Worm (Caenorhabditis elegans): ENCODE data around the gene mat-2.
A peak's percentile ranks its signal among the peaks of the same experiment; 100 is the strongest.
"Not testable (repeated sequence)": the region's sequence is repeated elsewhere in the genome, so short reads cannot be mapped to it uniquely, and the experiment has no call there.

Gene mat-2

DNA sequence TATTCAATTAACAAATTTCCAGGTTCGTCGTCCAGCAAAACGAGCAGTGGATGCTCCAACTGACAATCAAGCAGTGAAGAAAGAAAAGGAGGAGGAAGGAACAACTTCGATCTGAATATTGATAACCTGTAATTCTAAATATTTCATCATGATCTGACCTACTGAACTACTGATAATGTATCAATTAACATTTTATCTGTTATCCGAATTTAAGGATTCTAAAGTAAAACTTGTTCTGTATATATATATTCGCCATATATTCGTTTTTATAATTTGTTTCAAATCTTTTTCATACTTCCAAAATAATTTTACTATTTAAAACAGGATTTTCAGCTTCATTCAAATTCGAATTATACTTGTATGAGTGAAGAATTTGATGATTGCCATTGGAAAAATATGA, 4.7 kb upstream of the mat-2 start, which contains the start of gene apc-17:
Gene apc-17, plus strand, starts transcription at position 301 of the 400 bp plus-strand sequence.
- TF ChIP-seq daf-8 (GFP tag; IDR thresholded peaks at IDR 0.05) (no peak), ceh-82 (tag; optimal IDR thresholded peaks at IDR 0.05) (no peak), aly-2 (tag; optimal IDR thresholded peaks at IDR 0.05) (no peak), dmd-9 (GFP tag; IDR thresholded peaks at IDR 0.05) (no peak), zfp-2 (tag; optimal IDR thresholded peaks at IDR 0.05) (no peak), zip-2 (tag; optimal IDR thresholded peaks at IDR 0.05) (no peak), nhr-111 (GFP tag; optimal IDR thresholded peaks at IDR 0.05) (no peak), set-16 (GFP tag; IDR thresholded peaks at IDR 0.05) (no peak), nhr-11 (tag; optimal IDR thresholded peaks at IDR 0.05) (no peak), egl-27 (tag; optimal IDR thresholded peaks at IDR 0.05) (no peak), daf-19 (GFP tag; conservative IDR thresholded peaks at IDR 0.05) (no peak), php-3 (GFP tag; IDR thresholded peaks at IDR 0.05) (no peak), mep-1 (tag; optimal IDR thresholded peaks at IDR 0.05) (no peak), gei-8 (GFP tag; optimal IDR thresholded peaks at IDR 0.05) (no peak)

DNA sequence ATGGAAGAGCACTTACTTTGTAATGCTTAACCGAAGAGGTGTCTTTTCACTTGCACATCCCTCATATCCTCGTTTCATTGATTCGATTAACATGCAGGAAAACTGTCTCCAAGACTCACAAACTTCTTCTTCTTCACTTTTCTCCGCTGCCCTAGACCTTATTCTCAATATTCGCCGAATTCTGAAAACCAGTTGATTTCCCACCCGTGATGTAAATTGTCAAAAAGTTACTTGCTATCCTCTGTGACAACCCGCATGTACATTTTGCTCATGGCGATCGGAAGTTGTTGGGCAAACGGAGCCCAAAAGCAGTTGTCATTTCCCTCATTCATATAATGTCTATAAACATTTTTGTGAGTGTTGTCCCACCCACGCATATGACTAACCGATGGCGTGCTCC, 2.1 kb upstream of the mat-2 start:
- TF ChIP-seq lir-3 (tag; optimal IDR thresholded peaks at IDR 0.05), result no peak
- TF ChIP-seq unc-62 (GFP tag; optimal IDR thresholded peaks at IDR 0.05 in 1 of 2), result peak in 1 of 2 experiments; percentile 97
- no peak for TF ChIP-seq unc-62 (tag; optimal IDR thresholded peaks at IDR 0.05)

DNA sequence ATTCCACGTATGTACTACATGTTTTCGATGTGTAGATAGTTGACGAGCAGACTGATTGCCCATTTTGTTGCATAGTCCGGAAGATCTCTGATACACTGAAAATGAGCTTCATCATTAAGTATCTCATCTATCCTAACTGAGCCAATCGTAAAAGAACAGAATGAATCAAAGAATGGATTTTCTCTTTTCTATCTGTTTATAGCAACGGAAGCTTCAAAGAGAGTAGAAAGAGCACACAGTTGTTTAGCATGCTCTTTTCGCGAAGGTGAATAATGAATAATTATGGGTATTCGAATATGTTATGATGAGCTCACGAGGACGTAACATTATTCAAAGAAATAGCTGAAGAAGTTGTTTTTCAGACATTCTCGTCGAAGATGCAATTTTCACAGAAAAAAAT, 1.4 kb upstream of the mat-2 start, which contains the start of gene glb-4:
Gene glb-4, minus strand, starts transcription at position 101 of the 400 bp plus-strand sequence.
- TF ChIP-seq lir-3 (tag; optimal IDR thresholded peaks at IDR 0.05), result no peak
- no peak for TF ChIP-seq lin-15B (tag; optimal IDR thresholded peaks at IDR 0.05)
- TF ChIP-seq D1046.2 (GFP tag; IDR thresholded peaks at IDR 0.05), result no peak
- TF ChIP-seq vab-7 (GFP tag; IDR thresholded peaks at IDR 0.05), result no peak
- TF ChIP-seq unc-39 (tag; optimal IDR thresholded peaks at IDR 0.05), result no peak
- no peak for TF ChIP-seq fos-1 (tag; optimal IDR thresholded peaks at IDR 0.05)
- TF ChIP-seq ZK546.5 (tag; optimal IDR thresholded peaks at IDR 0.05), result no peak
- no peak for TF ChIP-seq Y5F2A.4 (GFP tag; optimal IDR thresholded peaks at IDR 0.05)
- no peak for TF ChIP-seq ctbp-1 (GFP tag; IDR thresholded peaks at IDR 0.05)
- no peak for TF ChIP-seq saeg-2 (GFP tag; IDR thresholded peaks at IDR 0.05)
- TF ChIP-seq F49E8.2 (tag; optimal IDR thresholded peaks at IDR 0.05; ENCODE audit: borderline replicate concordance), result no peak
- TF ChIP-seq lin-38 (GFP tag; IDR thresholded peaks at IDR 0.05), result no peak

DNA sequence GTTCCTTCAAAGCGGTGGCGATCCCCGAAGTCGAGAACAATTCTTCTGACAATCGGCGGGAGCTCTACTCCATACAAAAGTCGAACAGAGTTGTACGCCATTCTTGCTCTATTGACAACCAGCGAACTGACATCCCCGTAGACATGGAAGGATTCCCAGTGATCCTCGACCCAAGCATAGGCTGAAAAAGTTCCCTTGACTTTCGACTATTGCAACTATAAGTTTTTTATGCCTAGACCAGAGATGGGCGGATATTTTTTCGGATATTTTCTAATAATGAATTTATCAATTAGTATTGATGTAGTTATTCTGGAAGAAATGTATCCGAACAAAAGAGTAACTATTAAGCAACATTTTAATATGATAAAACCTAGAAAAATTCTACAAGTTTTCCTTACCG, 9.3 kb downstream of the mat-2 start, which contains the start of gene W10C6.2:
Gene W10C6.2, minus strand, starts transcription at position 101 of the 400 bp plus-strand sequence.
- not testable (repeated sequence) for TF ChIP-seq F10B5.3 (tag; optimal IDR thresholded peaks at IDR 0.05); fkh-10 (GFP tag; optimal IDR thresholded peaks at IDR 0.05); fos-1 (tag; optimal IDR thresholded peaks at IDR 0.05)

DNA sequence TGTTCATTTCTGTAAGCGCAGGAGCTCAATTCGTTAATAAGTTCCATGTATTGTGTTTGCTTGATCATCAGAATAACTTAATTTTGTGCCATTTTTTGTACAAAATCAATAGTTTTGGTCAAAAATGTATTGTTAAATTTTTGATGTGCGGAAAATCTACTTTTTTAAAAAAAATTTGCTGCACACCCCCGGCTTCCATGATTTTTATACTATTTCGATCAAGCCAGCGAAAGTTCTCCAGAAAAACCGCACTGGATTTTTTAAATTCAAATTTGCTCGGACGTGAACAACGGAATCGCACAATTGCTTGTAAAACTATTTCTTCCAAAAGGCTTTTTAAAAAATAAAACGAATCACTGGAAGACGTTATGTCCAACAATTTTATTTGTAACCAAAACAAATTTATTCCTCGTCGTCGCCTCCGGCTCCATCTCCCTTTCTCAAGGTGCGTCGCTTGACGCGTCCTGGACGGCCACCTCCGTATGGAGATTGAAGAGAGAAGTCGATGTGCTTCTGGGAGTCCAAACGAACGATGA, 12.6 kb downstream of the mat-2 start:
- TF ChIP-seq Y48G9A.11 (GFP tag; IDR thresholded peaks at IDR 0.05), result 0 out of 2 replicates have a peak, but pooled peaks have one; percentile 34
- no peak for TF ChIP-seq nhr-111 (GFP tag; optimal IDR thresholded peaks at IDR 0.05)
- peak; percentile 9; the same call in 1 of the 2 replicates for TF ChIP-seq lin-1 (GFP tag; IDR thresholded peaks at IDR 0.05)
- no peak for TF ChIP-seq dmd-6 (GFP tag; IDR thresholded peaks at IDR 0.05)
- peak; percentile 17; the same call in 1 of the 2 replicates for TF ChIP-seq arid-1 (GFP tag; conservative IDR thresholded peaks at IDR 0.05)
- TF ChIP-seq lim-7 (GFP tag; IDR thresholded peaks at IDR 0.05), result 0 out of 2 replicates have a peak, but pooled peaks have one; percentile 27
- peak; percentile 59; the same call in 1 of the 2 replicates for TF ChIP-seq lin-38 (GFP tag; IDR thresholded peaks at IDR 0.05)
- TF ChIP-seq aly-2 (tag; optimal IDR thresholded peaks at IDR 0.05), result peak; percentile 45
- peak; percentile 39; the same call in 1 of the 2 replicates for TF ChIP-seq snpc-1.2 (GFP tag; IDR thresholded peaks at IDR 0.05)
- TF ChIP-seq lin-15B (tag; optimal IDR thresholded peaks at IDR 0.05), result no peak
- no peak for TF ChIP-seq egl-27 (tag; optimal IDR thresholded peaks at IDR 0.05)
- 0 out of 2 replicates have a peak, but pooled peaks have one; percentile 30 for TF ChIP-seq vab-7 (GFP tag; IDR thresholded peaks at IDR 0.05)
- 0 out of 2 replicates have a peak, but pooled peaks have one; percentile 20 for TF ChIP-seq pha-4 (GFP tag; IDR thresholded peaks at IDR 0.05)
- TF ChIP-seq pha-4 (tag; optimal IDR thresholded peaks at IDR 0.05), result no peak
- TF ChIP-seq ceh-82 (tag; optimal IDR thresholded peaks at IDR 0.05), result no peak
- peak; percentile 62 for TF ChIP-seq F49E8.2 (tag; optimal IDR thresholded peaks at IDR 0.05; ENCODE audit: borderline replicate concordance)
- peak; percentile 13 for TF ChIP-seq aha-1 (tag)
- TF ChIP-seq mxl-3 (GFP tag; optimal IDR thresholded peaks at IDR 0.05), result no peak
- TF ChIP-seq fos-1 (tag; optimal IDR thresholded peaks at IDR 0.05), result no peak
- no peak for TF ChIP-seq nhr-10 (tag; optimal IDR thresholded peaks at IDR 0.05)

Measured in whole organism, L4 larva.